Fruit fly (Drosophila melanogaster) whole organism, prepupa: Measurements from ENCODE around the gene CG7300.

Experiments used
- CG3919 ChIP-seq: fragments of 200-800 bp; sonication (Bioruptor generic); optimal IDR thresholded peaks from 3 replicates; lab custom pipeline; 2016; ENCODE audit warnings: missing biosample characterization, missing genetic modification characterization
- CG8632 ChIP-seq: fragments of 200-800 bp; sonication (Bioruptor generic); optimal IDR thresholded peaks from 3 replicates; lab custom pipeline; 2016; ENCODE audit warnings: missing biosample characterization, missing genetic modification characterization
- dsx ChIP-seq: fragments of 200-800 bp; optimal IDR thresholded peaks from 3 replicates; lab custom pipeline; 2019; ENCODE audit warnings: missing biosample characterization, mild to moderate bottlenecking, missing genetic modification characterization, moderate library complexity; ENCODE audit not compliant: poor library complexity, severe bottlenecking
- esn ChIP-seq: fragments of 200-800 bp; sonication (Bioruptor generic); optimal IDR thresholded peaks from 2 replicates; lab custom pipeline; 2016; ENCODE audit warnings: missing biosample characterization, mild to moderate bottlenecking, missing genetic modification characterization, moderate library complexity

- peak; percentile 55 for TF ChIP-seq esn (GFP tag; lab: Kevin White, UChicago)
- peak; percentile 83 for TF ChIP-seq CG3919 (GFP tag; lab: Kevin White, UChicago)
- TF ChIP-seq CG8632 (GFP tag; lab: Kevin White, UChicago), result peak; percentile 57
- peak; percentile 61 for TF ChIP-seq dsx (GFP tag; lab: Kevin White, UChicago)
Measured at dm6 chr2L:10665603-10666002, 32.2 kb downstream of the CG7300 start.
